Fruit fly (Drosophila melanogaster) whole organism, embryonic: Measurements from ENCODE around the gene CG43319.

ENCODE experiments used
- Antp ChIP-seq: fragments of 200-800 bp; sonication (Bioruptor generic); optimal IDR thresholded peaks from 3 replicates; lab custom pipeline; 2016; ENCODE audit warnings: missing biosample characterization, missing genetic modification characterization
- Bgb ChIP-seq: fragments of 200-800 bp; sonication (Bioruptor generic); IDR thresholded peaks from 2 replicates; pipeline ENCODE4 v1.3.6; 2022; ENCODE audit warnings: missing biosample characterization, missing genetic modification characterization; ENCODE audit not compliant: partially characterized antibody
- CG12659 ChIP-seq: fragments of 200-800 bp; sonication (Bioruptor generic); optimal IDR thresholded peaks from 3 replicates; lab custom pipeline; 2017; ENCODE audit warnings: mild to moderate bottlenecking, missing biosample characterization, missing genetic modification reagents, missing genetic modification characterization
- CG13775 ChIP-seq: fragments of 200-800 bp; sonication (Bioruptor generic); optimal IDR thresholded peaks from 3 replicates; lab custom pipeline; 2017; ENCODE audit warnings: missing biosample characterization, mild to moderate bottlenecking, missing genetic modification characterization
- CG14710 ChIP-seq: fragments of 200-800 bp; sonication (Bioruptor generic); optimal IDR thresholded peaks from 3 replicates; lab custom pipeline; 2019; ENCODE audit warnings: missing biosample characterization, mild to moderate bottlenecking, missing genetic modification characterization, moderate library complexity
- CG14860 ChIP-seq: fragments of 200-800 bp; sonication (Bioruptor generic); IDR thresholded peaks from 3 replicates; pipeline ENCODE4 v1.3.6; 2022; ENCODE audit warnings: missing biosample characterization, missing genetic modification characterization; ENCODE audit not compliant: partially characterized antibody
- CG17568 ChIP-seq: fragments of 200-800 bp; sonication (Bioruptor generic); optimal IDR thresholded peaks from 2 replicates; lab custom pipeline; 2018; ENCODE audit warnings: missing biosample characterization, mild to moderate bottlenecking, missing genetic modification characterization, moderate library complexity
- CG18599 ChIP-seq: fragments of 200-800 bp; sonication (Bioruptor generic); optimal IDR thresholded peaks from 3 replicates; lab custom pipeline; 2017; ENCODE audit warnings: missing biosample characterization, missing genetic modification characterization, mild to moderate bottlenecking, moderate library complexity, missing genetic modification reagents
- CG18619 ChIP-seq: fragments of 200-800 bp; sonication (Bioruptor generic); optimal IDR thresholded peaks from 3 replicates; lab custom pipeline; 2017; ENCODE audit warnings: missing biosample characterization, mild to moderate bottlenecking, missing genetic modification characterization
- CG2678 ChIP-seq: fragments of 200-800 bp; sonication (Bioruptor generic); optimal IDR thresholded peaks from 3 replicates; lab custom pipeline; 2019; ENCODE audit warnings: missing biosample characterization, mild to moderate bottlenecking, missing genetic modification characterization, moderate library complexity
- CG31365 ChIP-seq: fragments of 200-800 bp; sonication (Bioruptor generic); optimal IDR thresholded peaks from 2 replicates; lab custom pipeline; 2018; ENCODE audit warnings: missing biosample characterization, mild to moderate bottlenecking, missing genetic modification characterization
- CG31388 ChIP-seq: fragments of 200-800 bp; sonication (Bioruptor generic); optimal IDR thresholded peaks from 2 replicates; lab custom pipeline; 2016; ENCODE audit warnings: missing biosample characterization, missing genetic modification characterization
- CG42726 ChIP-seq: fragments of 200-800 bp; sonication (Bioruptor generic); IDR thresholded peaks from 2 replicates; pipeline ENCODE4 v1.3.6; 2022; ENCODE audit warnings: missing biosample characterization, missing genetic modification characterization; ENCODE audit not compliant: partially characterized antibody
- CG6813 ChIP-seq: fragments of 200-800 bp; sonication (Bioruptor generic); optimal IDR thresholded peaks from 2 replicates; lab custom pipeline; 2017; ENCODE audit warnings: missing biosample characterization, missing genetic modification characterization, mild to moderate bottlenecking, moderate library complexity, missing genetic modification reagents
- CG7556 ChIP-seq: fragments of 200-800 bp; sonication (Bioruptor generic); optimal IDR thresholded peaks from 2 replicates; lab custom pipeline; 2017; ENCODE audit warnings: missing biosample characterization, mild to moderate bottlenecking, missing genetic modification characterization
- CG8388 ChIP-seq: fragments of 200-800 bp; sonication (Bioruptor generic); optimal IDR thresholded peaks from 2 replicates; lab custom pipeline; 2019; ENCODE audit warnings: missing biosample characterization, mild to moderate bottlenecking, missing genetic modification characterization, moderate library complexity
- CG8478 ChIP-seq: fragments of >200 bp; optimal IDR thresholded peaks from 2 replicates; lab custom pipeline; 2018
- CG8765 ChIP-seq: fragments of 200-800 bp; sonication (Bioruptor generic); IDR thresholded peaks from 2 replicates; pipeline ENCODE4 v1.3.6; 2022; ENCODE audit warnings: missing biosample characterization, missing genetic modification characterization
- CG8944 ChIP-seq: fragments of 200-800 bp; sonication (Bioruptor generic); optimal IDR thresholded peaks from 3 replicates; lab custom pipeline; 2016; ENCODE audit warnings: missing biosample characterization, missing genetic modification characterization
- Ets65A ChIP-seq: fragments of 200-800 bp; sonication (Bioruptor generic); peaks from one replicate; lab custom pipeline; 2016; ENCODE audit warnings: missing biosample characterization, missing genetic modification characterization
- Myb ChIP-seq: fragments of 200-800 bp; sonication (Bioruptor generic); optimal IDR thresholded peaks from 2 replicates; lab custom pipeline; 2016; ENCODE audit warnings: missing biosample characterization, missing genetic modification characterization
- Neu2 ChIP-seq: fragments of 200-800 bp; sonication (Bioruptor generic); optimal IDR thresholded peaks from 3 replicates; lab custom pipeline; 2016; ENCODE audit warnings: missing biosample characterization, missing genetic modification characterization, borderline replicate concordance
- Scr ChIP-seq: fragments of 200-800 bp; sonication (Bioruptor generic); IDR thresholded peaks from 2 replicates; pipeline ENCODE4 v1.3.6; 2022; ENCODE audit warnings: missing biosample characterization, missing genetic modification characterization; ENCODE audit not compliant: partially characterized antibody
- Ssrp ChIP-seq: fragments of 200-800 bp; sonication (Bioruptor generic); optimal IDR thresholded peaks from 2 replicates; lab custom pipeline; 2018; ENCODE audit warnings: missing biosample characterization, mild to moderate bottlenecking, missing genetic modification characterization, moderate library complexity
- Stat92E ChIP-seq, 3 experiments: fragments of >200 bp in 2 of 3; fragments of 200-800 bp in 1 of 3; sonication (Bioruptor generic) in 1 of 3; optimal IDR thresholded peaks; 2 replicates each; lab custom pipeline; 2017 to 2019; ENCODE audit warnings: missing biosample characterization in 3 of 3, missing genetic modification characterization in 3 of 3, mild to moderate bottlenecking in 1 of 3, moderate library complexity in 1 of 3
- TFAM ChIP-seq: fragments of 200-800 bp; sonication (Bioruptor generic); optimal IDR thresholded peaks from 2 replicates; lab custom pipeline; 2017; ENCODE audit warnings: missing biosample characterization, missing genetic modification characterization, inconsistent platforms
- Tbp ChIP-seq: fragments of >200 bp; optimal IDR thresholded peaks from 2 replicates; lab custom pipeline; 2018; ENCODE audit warnings: missing biosample characterization, missing genetic modification characterization
- Xbp1 ChIP-seq: fragments of 200-800 bp; sonication (Bioruptor generic); optimal IDR thresholded peaks from 3 replicates; lab custom pipeline; 2016; ENCODE audit warnings: missing biosample characterization, mild to moderate bottlenecking, missing genetic modification characterization
- YL-1 ChIP-seq: fragments of 200-800 bp; sonication (Bioruptor generic); optimal IDR thresholded peaks from 3 replicates; lab custom pipeline; 2017; ENCODE audit warnings: missing biosample characterization, mild to moderate bottlenecking, missing genetic modification characterization
- cas ChIP-seq: fragments of 200-800 bp; sonication (Bioruptor generic); IDR thresholded peaks from 2 replicates; pipeline ENCODE4 v1.3.6; 2022; ENCODE audit warnings: missing biosample characterization, missing genetic modification characterization
- cwo ChIP-seq: fragments of 200-800 bp; sonication (Bioruptor generic); optimal IDR thresholded peaks from 3 replicates; lab custom pipeline; 2017; ENCODE audit warnings: missing biosample characterization, missing genetic modification characterization, mild to moderate bottlenecking, moderate library complexity, missing genetic modification reagents
- dm ChIP-seq: fragments of 200-800 bp; sonication (Bioruptor generic); optimal IDR thresholded peaks from 3 replicates; lab custom pipeline; 2016; ENCODE audit warnings: missing biosample characterization, missing genetic modification characterization
- dpn ChIP-seq, 2 experiments: fragments of 200-800 bp; sonication (Bioruptor generic); optimal IDR thresholded peaks; 3 replicates each; lab custom pipeline; 2016; ENCODE audit warnings: missing biosample characterization in 2 of 2, missing genetic modification characterization in 2 of 2
- gfzf ChIP-seq: fragments of 200-800 bp; sonication (Bioruptor generic); optimal IDR thresholded peaks from 2 replicates; lab custom pipeline; 2016; ENCODE audit warnings: missing biosample characterization, mild to moderate bottlenecking, missing genetic modification characterization, moderate library complexity
- grau ChIP-seq: fragments of 200-800 bp; optimal IDR thresholded peaks from 3 replicates; lab custom pipeline; 2019; ENCODE audit warnings: missing biosample characterization, mild to moderate bottlenecking, missing genetic modification characterization, moderate library complexity
- gt ChIP-seq: fragments of 200-800 bp; sonication (Bioruptor generic); IDR thresholded peaks from 2 replicates; pipeline ENCODE4 v1.3.6; 2022; ENCODE audit warnings: missing biosample characterization, missing genetic modification characterization
- ham ChIP-seq: fragments of 200-800 bp; sonication (Bioruptor generic); IDR thresholded peaks from 2 replicates; pipeline ENCODE4 v1.3.6; 2022; ENCODE audit warnings: missing biosample characterization, missing genetic modification characterization
- lov ChIP-seq, 2 experiments: fragments of 200-800 bp in 1 of 2; fragments of >200 bp in 1 of 2; sonication (Bioruptor generic) in 1 of 2; IDR thresholded peaks in 1 of 2; optimal IDR thresholded peaks in 1 of 2; 2 replicates in 1 of 2; 3 replicates in 1 of 2; pipeline versions ENCODE4 v1.3.6 to Lab custom; 2017 to 2022; ENCODE audit warnings: missing biosample characterization in 1 of 2, missing genetic modification characterization in 1 of 2
- nerfin-2 ChIP-seq: fragments of 200-800 bp; sonication (Bioruptor generic); IDR thresholded peaks from 2 replicates; pipeline ENCODE4 v1.3.6; 2022; ENCODE audit warnings: missing biosample characterization, missing genetic modification characterization; ENCODE audit not compliant: partially characterized antibody
- odd ChIP-seq: fragments of 200-800 bp; sonication (Bioruptor generic); optimal IDR thresholded peaks from 2 replicates; lab custom pipeline; 2017; ENCODE audit warnings: missing biosample characterization, mild to moderate bottlenecking, missing genetic modification characterization
- onecut ChIP-seq: fragments of 200-800 bp; sonication (Bioruptor generic); IDR thresholded peaks from 2 replicates; pipeline ENCODE4 v1.3.6; 2022; ENCODE audit warnings: missing biosample characterization, missing genetic modification characterization
- pan ChIP-seq, 4 experiments: fragments of >200 bp in 3 of 4; fragments of 200-800 bp in 1 of 4; sonication (Bioruptor generic) in 1 of 4; optimal IDR thresholded peaks in 3 of 4; IDR thresholded peaks in 1 of 4; 2 replicates each; pipeline versions ENCODE4 v1.3.6 to Lab custom; 2017 to 2022; ENCODE audit warnings: missing biosample characterization in 2 of 4, missing genetic modification characterization in 2 of 4, mixed read lengths in 1 of 4
- pb ChIP-seq: fragments of 200-800 bp; sonication (Bioruptor generic); optimal IDR thresholded peaks from 3 replicates; lab custom pipeline; 2016; ENCODE audit warnings: missing biosample characterization, missing genetic modification characterization
- pita ChIP-seq: fragments of 200-800 bp; sonication (Bioruptor generic); optimal IDR thresholded peaks from 2 replicates; lab custom pipeline; 2017; ENCODE audit warnings: missing biosample characterization, mild to moderate bottlenecking, missing genetic modification characterization
- sd ChIP-seq: fragments of 200-800 bp; sonication (Bioruptor generic); optimal IDR thresholded peaks from 3 replicates; lab custom pipeline; 2018; ENCODE audit warnings: missing biosample characterization, mild to moderate bottlenecking, missing genetic modification characterization, moderate library complexity
- stwl ChIP-seq: fragments of 200-800 bp; sonication (Bioruptor generic); optimal IDR thresholded peaks from 3 replicates; lab custom pipeline; 2018; ENCODE audit warnings: missing biosample characterization, mild to moderate bottlenecking, missing genetic modification characterization, moderate library complexity
- z ChIP-seq: fragments of 200-800 bp; sonication (Bioruptor generic); IDR thresholded peaks from 3 replicates; pipeline ENCODE4 v1.3.6; 2022; ENCODE audit warnings: missing biosample characterization, missing genetic modification characterization
- zen ChIP-seq: fragments of 200-800 bp; sonication (Bioruptor generic); optimal IDR thresholded peaks from 3 replicates; lab custom pipeline; 2018; ENCODE audit warnings: missing biosample characterization, mild to moderate bottlenecking, missing genetic modification characterization, moderate library complexity

The CG43319 gene

dm6 chr3R:27651710-27652109 is 42.4 kb upstream of the CG43319 start (continued):
- no peak for TF ChIP-seq Antp (GFP tag; lab: Kevin White, UChicago)
- TF ChIP-seq dm (GFP tag; lab: Kevin White, UChicago) = no peak
- no peak for TF ChIP-seq CG8765
- no peak for TF ChIP-seq onecut (GFP tag; lab: Robert Waterston, UW)
- no peak for TF ChIP-seq Xbp1
- no peak for TF ChIP-seq Scr
- TF ChIP-seq lov (optimal IDR thresholded peaks at IDR 0.05; lab: Kevin White, UChicago) = no peak
- TF ChIP-seq lov (GFP tag; IDR thresholded peaks at IDR 0.05; lab: Robert Waterston, UW) = no peak
- no peak for TF ChIP-seq CG8944
- TF ChIP-seq CG13775 (GFP tag; lab: Kevin White, UChicago) = no peak
- no peak for TF ChIP-seq CG2678 (tag; lab: Kevin White, UChicago)
- TF ChIP-seq CG12659 (GFP tag; lab: Kevin White, UChicago) = peak; percentile 7
- no peak for TF ChIP-seq CG31388 (GFP tag; lab: Kevin White, UChicago)
- TF ChIP-seq CG6813 (GFP tag; lab: Kevin White, UChicago) = no peak
- TF ChIP-seq pita (GFP tag; lab: Kevin White, UChicago) = peak; percentile 75
- no peak for TF ChIP-seq cas (GFP tag; lab: Robert Waterston, UW)
- TF ChIP-seq Ets65A (GFP tag; lab: Kevin White, UChicago) = peak; percentile 68
- no peak for TF ChIP-seq YL-1 (GFP tag; lab: Kevin White, UChicago)
- no peak for TF ChIP-seq z
- TF ChIP-seq cwo (GFP tag; lab: Kevin White, UChicago) = no peak
- TF ChIP-seq CG8388 (GFP tag; lab: Kevin White, UChicago) = no peak
- no peak for TF ChIP-seq ham (GFP tag; lab: Robert Waterston, UW)
- TF ChIP-seq CG18619 (GFP tag; lab: Kevin White, UChicago) = no peak
- TF ChIP-seq gt (GFP tag; lab: Robert Waterston, UW) = no peak
- peak; percentile 28 for TF ChIP-seq stwl (tag; lab: Kevin White, UChicago)
- TF ChIP-seq Tbp = no peak
- TF ChIP-seq zen = no peak
- peak; percentile 95 for TF ChIP-seq CG31365 (tag; lab: Kevin White, UChicago)
- peak; percentile 59 for TF ChIP-seq CG8478 (lab: Kevin White, UChicago)
- no peak for TF ChIP-seq CG14710 (tag; lab: Kevin White, UChicago)
- peak; percentile 92 for TF ChIP-seq Myb (GFP tag; lab: Kevin White, UChicago)
- TF ChIP-seq, all 482 proteins: peak for 16

- TF ChIP-seq gfzf (GFP tag; lab: Kevin White, UChicago) = peak; percentile 1
- no peak for TF ChIP-seq Neu2
- TF ChIP-seq CG17568 (GFP tag; lab: Kevin White, UChicago) = no peak
- no peak for TF ChIP-seq dpn (GFP tag; optimal IDR thresholded peaks at IDR 0.05; lab: Kevin White, UChicago)
- no peak for TF ChIP-seq pan (optimal IDR thresholded peaks at IDR 0.05; lab: Kevin White, UChicago)
- TF ChIP-seq pan (GFP tag; optimal IDR thresholded peaks at IDR 0.05 in 1 of 2, IDR thresholded peaks at IDR 0.05 in 1 of 2) = no peak
- TF ChIP-seq Ssrp = no peak
- no peak for TF ChIP-seq Stat92E (GFP tag; optimal IDR thresholded peaks at IDR 0.05; lab: Kevin White, UChicago)
- peak; percentile 43; the same call in 1 of the 2 replicates for TF ChIP-seq CG42726 (GFP tag; lab: Robert Waterston, UW)
- no peak for TF ChIP-seq pb (GFP tag; lab: Kevin White, UChicago)
- 0 out of 3 replicates have a peak, but pooled peaks have one; percentile 27 for TF ChIP-seq CG14860
- TF ChIP-seq grau (tag; lab: Kevin White, UChicago) = peak; percentile 12
- TF ChIP-seq nerfin-2 (GFP tag; lab: Robert Waterston, UW) = 0 out of 2 replicates have a peak, but pooled peaks have one; percentile 25
- no peak for TF ChIP-seq TFAM (GFP tag; lab: Kevin White, UChicago)
- TF ChIP-seq odd (GFP tag; lab: Kevin White, UChicago) = no peak
- peak; percentile 22; the same call in 1 of the 2 replicates for TF ChIP-seq Bgb
- peak; percentile 19 for TF ChIP-seq CG18599 (GFP tag; lab: Kevin White, UChicago)
- TF ChIP-seq CG7556 (GFP tag; lab: Kevin White, UChicago) = no peak
- peak; percentile 92 for TF ChIP-seq sd (tag; lab: Kevin White, UChicago)
Measured at dm6 chr3R:27652156-27652810, 41.8 kb upstream of the CG43319 start, which contains the start of gene RpS10a. RpS10a (plus strand) TSS chr3R:27652760.
